Worm (Caenorhabditis elegans) whole organism, L4 larva: ENCODE results near the gene gbh-1.

ENCODE experiments used
- F37D6.2 ChIP-seq: sonication (generic microtip); optimal IDR thresholded peaks from 2 replicates; lab custom pipeline; 2016; ENCODE audit warnings: mild to moderate bottlenecking, missing genetic modification characterization, missing compliant biosample characterization
- F44E2.7 ChIP-seq: fragments of 200-800 bp; sonication (Bioruptor generic); IDR thresholded peaks from 2 replicates; pipeline ENCODE4 v2.1.2; 2022; ENCODE audit warnings: missing genetic modification characterization, missing compliant biosample characterization
- R02D3.7 ChIP-seq: fragments of 150-350 bp; sonication (generic microtip); optimal IDR thresholded peaks from 3 replicates; lab custom pipeline; 2014; ENCODE audit warnings: missing biosample characterization, missing genetic modification characterization
- Y105C5A.15 ChIP-seq: fragments of 200-800 bp; sonication (Bioruptor generic); IDR thresholded peaks from 2 replicates; pipeline ENCODE4 v1.3.6; 2022; ENCODE audit warnings: missing genetic modification characterization, missing compliant biosample characterization
- Y48G9A.11 ChIP-seq: fragments of 200-800 bp; sonication (Bioruptor generic); IDR thresholded peaks from 2 replicates; pipeline ENCODE4 v1.3.6; 2022; ENCODE audit warnings: missing genetic modification reagents, missing genetic modification characterization, missing compliant biosample characterization
- Y75B8A.6 ChIP-seq: fragments of 200-800 bp; sonication (Bioruptor generic); IDR thresholded peaks from 2 replicates; pipeline ENCODE4 v1.3.6; 2022; ENCODE audit warnings: missing genetic modification reagents, missing genetic modification characterization, missing compliant biosample characterization
- aha-1 ChIP-seq: fragments of 150-350 bp; peaks from one replicate; lab custom pipeline; 2014; ENCODE audit warnings: missing biosample characterization, missing genetic modification characterization
- aly-2 ChIP-seq: sonication (generic microtip); optimal IDR thresholded peaks from 2 replicates; lab custom pipeline; 2018; ENCODE audit warnings: missing biosample characterization, missing genetic modification characterization
- ceh-28 ChIP-seq: fragments of 150-350 bp; optimal IDR thresholded peaks from 2 replicates; lab custom pipeline; 2014; ENCODE audit warnings: missing biosample characterization, missing genetic modification reagents, missing genetic modification characterization
- ceh-32 ChIP-seq: sonication (generic microtip); optimal IDR thresholded peaks from 2 replicates; lab custom pipeline; 2016; ENCODE audit warnings: mild to moderate bottlenecking, missing genetic modification characterization, missing compliant biosample characterization; ENCODE audit not compliant: poor library complexity
- ceh-44 ChIP-seq: fragments of 200-800 bp; sonication (Bioruptor generic); IDR thresholded peaks from 2 replicates; pipeline ENCODE4 v1.3.6; 2022; ENCODE audit warnings: missing genetic modification reagents, missing genetic modification characterization, missing compliant biosample characterization
- cey-2 ChIP-seq: sonication (generic microtip); optimal IDR thresholded peaks from 3 replicates; lab custom pipeline; 2017; ENCODE audit warnings: missing genetic modification characterization, mild to moderate bottlenecking, missing compliant biosample characterization, antibody characterized with exemption, borderline replicate concordance; ENCODE audit not compliant: insufficient read depth
- daf-19 ChIP-seq: fragments of 200-800 bp; sonication (Bioruptor generic); conservative IDR thresholded peaks from 2 replicates; pipeline ENCODE4 v1.3.6; 2022; ENCODE audit warnings: missing genetic modification characterization, missing compliant biosample characterization
- daf-8 ChIP-seq: fragments of 200-800 bp; sonication (Bioruptor generic); IDR thresholded peaks from 2 replicates; pipeline ENCODE4 v1.3.6; 2022; ENCODE audit warnings: missing genetic modification characterization, missing compliant biosample characterization
- dmd-8 ChIP-seq: fragments of 200-800 bp; sonication (Bioruptor generic); IDR thresholded peaks from 2 replicates; pipeline ENCODE4 v1.3.6; 2022; ENCODE audit warnings: missing genetic modification characterization, missing compliant biosample characterization
- dmd-9 ChIP-seq: fragments of 200-800 bp; sonication (Bioruptor generic); IDR thresholded peaks from 2 replicates; pipeline ENCODE4 v1.3.6; 2022; ENCODE audit warnings: missing genetic modification reagents, missing genetic modification characterization, missing compliant biosample characterization
- dve-1 ChIP-seq: sonication (generic microtip); optimal IDR thresholded peaks from 2 replicates; lab custom pipeline; 2017; ENCODE audit warnings: antibody characterized with exemption, mild to moderate bottlenecking, missing genetic modification characterization, missing compliant biosample characterization; ENCODE audit not compliant: insufficient read depth
- egl-43 ChIP-seq: fragments of 200-800 bp; sonication (Bioruptor generic); IDR thresholded peaks from 2 replicates; pipeline ENCODE4 v1.3.6; 2022; ENCODE audit warnings: missing genetic modification reagents, missing genetic modification characterization, missing compliant biosample characterization
- fos-1 ChIP-seq: fragments of 150-350 bp; optimal IDR thresholded peaks from 2 replicates; lab custom pipeline; 2014; ENCODE audit warnings: missing biosample characterization, missing genetic modification characterization
- gei-8 ChIP-seq: fragments of 200-800 bp; sonication (Bioruptor generic); optimal IDR thresholded peaks from 2 replicates; lab custom pipeline; 2018; ENCODE audit warnings: mild to moderate bottlenecking, missing genetic modification characterization, missing compliant biosample characterization
- hif-1 ChIP-seq, 2 experiments: sonication (generic microtip); optimal IDR thresholded peaks; 2 replicates each; lab custom pipeline; 2016 to 2017; ENCODE audit warnings: missing compliant biosample characterization in 2 of 2, missing genetic modification characterization in 2 of 2, missing genetic modification reagents in 2 of 2, missing genotype in 2 of 2, mild to moderate bottlenecking in 1 of 2
- hlh-11 ChIP-seq: fragments of 200-800 bp; sonication (Bioruptor generic); optimal IDR thresholded peaks from 2 replicates; lab custom pipeline; 2018; ENCODE audit warnings: mild to moderate bottlenecking, missing genetic modification characterization, missing compliant biosample characterization
- hmg-1.1 ChIP-seq: fragments of 200-800 bp; sonication (Bioruptor generic); IDR thresholded peaks from 2 replicates; pipeline ENCODE4 v1.3.6; 2022; ENCODE audit warnings: missing genetic modification reagents, missing genetic modification characterization, missing compliant biosample characterization
- jun-1 ChIP-seq: fragments of 150-350 bp; optimal IDR thresholded peaks from 2 replicates; lab custom pipeline; 2014; ENCODE audit warnings: missing biosample characterization, missing genetic modification reagents, missing genetic modification characterization
- lin-1 ChIP-seq: fragments of 200-800 bp; sonication (Bioruptor generic); IDR thresholded peaks from 2 replicates; pipeline ENCODE4 v1.3.6; 2022; ENCODE audit warnings: missing genetic modification reagents, missing genetic modification characterization, missing compliant biosample characterization
- lin-15B ChIP-seq: fragments of 150-350 bp; sonication (generic microtip); optimal IDR thresholded peaks from 3 replicates; lab custom pipeline; 2014; ENCODE audit warnings: missing biosample characterization, missing genetic modification characterization
- lin-38 ChIP-seq: fragments of 200-800 bp; sonication (Bioruptor generic); IDR thresholded peaks from 2 replicates; pipeline ENCODE4 v1.3.6; 2022; ENCODE audit warnings: missing genetic modification reagents, missing genetic modification characterization, missing compliant biosample characterization
- lir-3 ChIP-seq: sonication (generic microtip); optimal IDR thresholded peaks from 2 replicates; lab custom pipeline; 2016; ENCODE audit warnings: mild to moderate bottlenecking, missing genetic modification characterization, missing compliant biosample characterization
- lsy-2 ChIP-seq, 2 experiments: fragments of 150-350 bp in 1 of 2; sonication (generic microtip) in 1 of 2; optimal IDR thresholded peaks; 2 replicates each; lab custom pipeline; 2014 to 2017; ENCODE audit warnings: missing biosample characterization in 2 of 2, missing genetic modification characterization in 2 of 2
- madf-5 ChIP-seq, 2 experiments: fragments of 200-800 bp; sonication (Bioruptor generic); IDR thresholded peaks; 2 replicates each; pipeline ENCODE4 v1.3.6; 2022; ENCODE audit warnings: missing compliant biosample characterization in 2 of 2, missing genetic modification characterization in 2 of 2
- mdl-1 ChIP-seq, 2 experiments: fragments of 150-350 bp in 1 of 2; sonication (generic microtip) in 1 of 2; optimal IDR thresholded peaks; 2 replicates each; lab custom pipeline; 2014 to 2017; ENCODE audit warnings: missing biosample characterization in 2 of 2, missing genetic modification characterization in 2 of 2
- mdt-29 ChIP-seq: fragments of 200-800 bp; sonication (Bioruptor generic); IDR thresholded peaks from 2 replicates; pipeline ENCODE4 v1.3.6; 2022; ENCODE audit warnings: missing genetic modification reagents, missing genetic modification characterization, missing compliant biosample characterization
- mep-1 ChIP-seq: fragments of 150-350 bp; sonication (generic microtip); optimal IDR thresholded peaks from 3 replicates; lab custom pipeline; 2014; ENCODE audit warnings: missing biosample characterization, missing genetic modification characterization
- mxl-3 ChIP-seq: fragments of 200-800 bp; sonication (Bioruptor generic); optimal IDR thresholded peaks from 2 replicates; lab custom pipeline; 2018; ENCODE audit warnings: mild to moderate bottlenecking, missing genetic modification characterization, missing compliant biosample characterization
- nhr-102 ChIP-seq: sonication (generic microtip); optimal IDR thresholded peaks from 2 replicates; lab custom pipeline; 2016; ENCODE audit warnings: mild to moderate bottlenecking, missing genetic modification characterization, moderate library complexity, missing compliant biosample characterization
- nhr-11 ChIP-seq: fragments of 150-350 bp; optimal IDR thresholded peaks from 2 replicates; lab custom pipeline; 2014; ENCODE audit warnings: missing biosample characterization, missing genetic modification characterization
- nhr-111 ChIP-seq: fragments of 200-800 bp; sonication (Bioruptor generic); optimal IDR thresholded peaks from 2 replicates; lab custom pipeline; 2018; ENCODE audit warnings: mild to moderate bottlenecking, missing genetic modification characterization, missing compliant biosample characterization
- nhr-28 ChIP-seq: fragments of 150-350 bp; optimal IDR thresholded peaks from 2 replicates; lab custom pipeline; 2014; ENCODE audit warnings: missing biosample characterization, missing genetic modification characterization
- nhr-48 ChIP-seq: sonication (generic microtip); optimal IDR thresholded peaks from 2 replicates; lab custom pipeline; 2016; ENCODE audit warnings: mild to moderate bottlenecking, missing genetic modification characterization, missing compliant biosample characterization
- nhr-76 ChIP-seq: fragments of 150-350 bp; optimal IDR thresholded peaks from 2 replicates; lab custom pipeline; 2014; ENCODE audit warnings: missing biosample characterization, missing genetic modification characterization
- php-3 ChIP-seq: fragments of 200-800 bp; sonication (Bioruptor generic); IDR thresholded peaks from 2 replicates; pipeline ENCODE4 v1.3.6; 2022; ENCODE audit warnings: missing genetic modification reagents, missing genetic modification characterization, missing compliant biosample characterization
- pqm-1 ChIP-seq: sonication (generic microtip); optimal IDR thresholded peaks from 2 replicates; lab custom pipeline; 2017; ENCODE audit warnings: missing biosample characterization, missing genetic modification characterization
- saeg-2 ChIP-seq: fragments of 200-800 bp; sonication (Bioruptor generic); IDR thresholded peaks from 2 replicates; pipeline ENCODE4 v1.3.6; 2022; ENCODE audit warnings: missing genetic modification reagents, missing genetic modification characterization, missing compliant biosample characterization
- sdz-12 ChIP-seq: fragments of 200-800 bp; sonication (Bioruptor generic); optimal IDR thresholded peaks from 2 replicates; lab custom pipeline; 2018; ENCODE audit warnings: mild to moderate bottlenecking, missing genetic modification characterization, missing compliant biosample characterization
- snpc-1.2 ChIP-seq: fragments of 200-800 bp; sonication (Bioruptor generic); IDR thresholded peaks from 2 replicates; pipeline ENCODE4 v1.3.6; 2022; ENCODE audit warnings: missing genetic modification reagents, missing genetic modification characterization, missing compliant biosample characterization
- spr-1 ChIP-seq: sonication (generic microtip); optimal IDR thresholded peaks from 2 replicates; lab custom pipeline; 2016; ENCODE audit warnings: mild to moderate bottlenecking, missing genetic modification characterization, missing compliant biosample characterization
- tag-97 ChIP-seq: fragments of 200-800 bp; sonication (Bioruptor generic); IDR thresholded peaks from 2 replicates; pipeline ENCODE4 v1.3.6; 2022; ENCODE audit warnings: missing genetic modification characterization, missing compliant biosample characterization
- tra-1 ChIP-seq: fragments of 200-800 bp; sonication (Bioruptor generic); IDR thresholded peaks from 2 replicates; pipeline ENCODE4 v1.3.6; 2022; ENCODE audit warnings: missing genetic modification reagents, missing genetic modification characterization, missing compliant biosample characterization
- unc-62 ChIP-seq, 3 experiments: fragments of 150-350 bp in 1 of 3; sonication (generic microtip); optimal IDR thresholded peaks in 2 of 3; peaks in 1 of 3; 1 replicate in 1 of 3; 2 replicates in 2 of 3; lab custom pipeline; 2014 to 2017; ENCODE audit warnings: missing biosample characterization in 3 of 3, missing genetic modification characterization in 3 of 3, missing genetic modification reagents in 3 of 3, missing genotype in 1 of 3
- zfp-2 ChIP-seq: sonication (generic microtip); optimal IDR thresholded peaks from 2 replicates; lab custom pipeline; 2016; ENCODE audit warnings: mild to moderate bottlenecking, missing genetic modification characterization, missing compliant biosample characterization
- zfp-3 ChIP-seq: fragments of 200-800 bp; sonication (Bioruptor generic); conservative IDR thresholded peaks from 2 replicates; pipeline ENCODE4 v1.3.6; 2022; ENCODE audit warnings: missing genetic modification reagents, missing genetic modification characterization, missing compliant biosample characterization
- zip-11 ChIP-seq: fragments of 200-800 bp; sonication (Bioruptor generic); IDR thresholded peaks from 2 replicates; pipeline ENCODE4 v1.3.6; 2022; ENCODE audit warnings: missing genetic modification characterization, missing compliant biosample characterization

gbh-1 gene

DNA sequence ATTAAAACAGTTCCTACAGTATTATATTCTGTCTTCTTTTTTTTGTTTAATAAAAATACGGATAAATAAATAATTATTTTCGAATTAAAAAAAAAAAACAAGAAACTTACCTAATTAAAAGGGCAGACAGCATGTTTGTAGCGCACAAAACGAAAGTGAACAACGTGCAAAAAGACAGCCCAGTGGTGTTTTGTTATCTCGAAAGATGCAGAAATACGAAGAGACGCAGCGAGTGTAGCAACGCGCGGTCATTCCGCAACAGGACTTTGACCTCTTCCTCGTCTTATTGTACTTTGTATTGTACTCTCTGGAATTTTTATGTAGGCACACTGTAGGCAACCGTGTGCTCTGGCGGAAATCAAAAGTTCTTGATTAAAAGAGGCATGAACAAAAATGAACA, at the start of gene gbh-1:
gbh-1 (minus strand) TSS at position 149 of the 400 bp plus-strand sequence.
- TF ChIP-seq saeg-2 (GFP tag; lab: Robert Waterston, UW) (no peak), daf-19 (no peak), mep-1 (tag; lab: Kevin White, UChicago) (no peak), zip-11 (GFP tag; lab: Robert Waterston, UW) (no peak), fos-1 (tag; lab: Kevin White, UChicago) (no peak), nhr-48 (tag; lab: Kevin White, UChicago) (peak; percentile 32), F37D6.2 (tag; lab: Kevin White, UChicago) (no peak), lin-38 (GFP tag; lab: Robert Waterston, UW) (no peak), mdl-1 (tag; optimal IDR thresholded peaks at IDR 0.05; lab: Kevin White, UChicago) (peak in 1 of 2 experiments; percentile 73), unc-62 (GFP tag; optimal IDR thresholded peaks at IDR 0.05 in 1 of 2; lab: Kevin White, UChicago) (no peak), unc-62 (tag; optimal IDR thresholded peaks at IDR 0.05; lab: Kevin White, UChicago) (no peak), daf-8 (GFP tag; lab: Robert Waterston, UW) (no peak), F44E2.7 (no peak), egl-43 (no peak), Y75B8A.6 (GFP tag; lab: Robert Waterston, UW) (no peak), mxl-3 (GFP tag; lab: Kevin White, UChicago) (peak; percentile 50), snpc-1.2 (GFP tag; lab: Robert Waterston, UW) (no peak), zfp-3 (GFP tag; lab: Robert Waterston, UW) (no peak), spr-1 (tag; lab: Kevin White, UChicago) (no peak), lin-15B (tag; lab: Kevin White, UChicago) (no peak), nhr-111 (no peak), R02D3.7 (tag; lab: Kevin White, UChicago) (no peak), ceh-32 (tag; lab: Kevin White, UChicago) (no peak), dve-1 (tag; lab: Kevin White, UChicago) (no peak), lin-1 (no peak), php-3 (GFP tag; lab: Robert Waterston, UW) (0 out of 2 replicates have a peak, but pooled peaks have one; percentile 22), hmg-1.1 (no peak), nhr-102 (no peak), ceh-44 (GFP tag; lab: Robert Waterston, UW) (no peak), hif-1 (tag; optimal IDR thresholded peaks at IDR 0.05; lab: Kevin White, UChicago) (peak in 1 of 2 experiments; percentile 73), tag-97 (GFP tag; lab: Robert Waterston, UW) (no peak), pqm-1 (tag; lab: Kevin White, UChicago) (no peak), nhr-11 (tag; lab: Kevin White, UChicago) (no peak), tra-1 (no peak), ceh-28 (no peak), jun-1 (tag; lab: Kevin White, UChicago) (no peak), aha-1 (tag; lab: Kevin White, UChicago) (no peak), madf-5 (GFP tag; IDR thresholded peaks at IDR 0.05; lab: Robert Waterston, UW) (no peak), nhr-28 (tag; lab: Kevin White, UChicago) (peak; percentile 99), nhr-76 (tag; lab: Kevin White, UChicago) (no peak), dmd-9 (GFP tag; lab: Robert Waterston, UW) (no peak), zfp-2 (no peak), aly-2 (no peak), Y48G9A.11 (no peak), lsy-2 (tag; optimal IDR thresholded peaks at IDR 0.05; lab: Kevin White, UChicago) (no peak), gei-8 (no peak), hlh-11 (peak; percentile 59), lir-3 (tag; lab: Kevin White, UChicago) (no peak), sdz-12 (GFP tag; lab: Kevin White, UChicago) (no peak), cey-2 (tag; lab: Kevin White, UChicago) (no peak), Y105C5A.15 (GFP tag; lab: Robert Waterston, UW) (no peak), mdt-29 (GFP tag; lab: Robert Waterston, UW) (no peak), dmd-8 (no peak)
